Worm (Caenorhabditis elegans) whole organism, young adult: ENCODE measurements around the gene col-86.

Experiments
- attf-5 ChIP-seq: fragments of 200-800 bp; sonication (Bioruptor generic); optimal IDR thresholded peaks from 2 replicates; lab custom pipeline; 2018; ENCODE audit warnings: mild to moderate bottlenecking, missing genetic modification characterization, missing compliant biosample characterization
- bed-1 ChIP-seq: fragments of 200-800 bp; sonication (Bioruptor generic); IDR thresholded peaks from 2 replicates; pipeline ENCODE4 v1.3.6; 2022; ENCODE audit warnings: missing genetic modification reagents, missing genetic modification characterization, missing compliant biosample characterization
- nfya-1 ChIP-seq: sonication (generic microtip); optimal IDR thresholded peaks from 2 replicates; lab custom pipeline; 2017; ENCODE audit warnings: antibody characterized with exemption, missing compliant biosample characterization, missing genetic modification characterization, borderline replicate concordance; ENCODE audit not compliant: insufficient read depth
- sea-2 ChIP-seq: fragments of 200-800 bp; sonication (Bioruptor generic); IDR thresholded peaks from 2 replicates; pipeline ENCODE4 v1.3.6; 2022; ENCODE audit warnings: missing genetic modification characterization, missing compliant biosample characterization
- tlf-1 ChIP-seq: fragments of 200-800 bp; sonication (Bioruptor generic); optimal IDR thresholded peaks from 2 replicates; lab custom pipeline; 2018; ENCODE audit warnings: mild to moderate bottlenecking, missing genetic modification characterization, missing compliant biosample characterization
- ztf-18 ChIP-seq: sonication (generic microtip); optimal IDR thresholded peaks from 2 replicates; lab custom pipeline; 2016; ENCODE audit warnings: missing genotype, mild to moderate bottlenecking, missing genetic modification characterization, missing compliant biosample characterization

DNA sequence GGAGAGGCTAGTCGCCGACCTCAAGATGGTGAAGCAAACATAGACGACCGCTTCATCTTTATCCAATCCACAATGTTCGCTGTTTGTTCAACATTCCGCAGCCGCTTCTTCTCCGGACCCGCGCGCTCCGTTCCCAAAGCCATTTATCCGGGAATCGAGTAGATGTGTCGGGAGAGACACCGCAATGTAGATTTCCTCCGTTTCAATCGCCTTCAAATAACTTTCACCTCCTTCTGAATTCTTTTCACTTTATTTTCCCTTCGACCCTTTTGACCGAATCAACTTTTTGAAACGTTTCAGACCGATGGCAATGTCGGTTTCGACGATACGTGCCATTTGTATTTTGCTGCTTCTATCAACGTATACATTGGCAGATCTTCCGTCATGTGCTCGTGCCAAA is 9.6 kb upstream of the col-86 start, which contains the start of gene pqn-32:
- no peak for TF ChIP-seq tlf-1 (GFP tag; lab: Kevin White, UChicago)
- TF ChIP-seq nfya-1 (tag; lab: Kevin White, UChicago) = no peak
- no peak for TF ChIP-seq ztf-18
- TF ChIP-seq sea-2 (GFP tag; lab: Robert Waterston, UW) = no peak
- TF ChIP-seq attf-5 = no peak
- no peak for TF ChIP-seq bed-1
